Worm (Caenorhabditis elegans): Measurements from ENCODE around the gene ztf-8.

The ztf-8 gene

ce11 chrIII:5227831-5228467 is 45.3 kb downstream of the ztf-8 start, which contains the start of the genes C34E10.12, C34E10.10 and atp-2:
C34E10.12 (minus strand) TSS chrIII:5227881.
C34E10.10 (minus strand) TSS chrIII:5227884.
atp-2 (plus strand) TSS chrIII:5228417.
- peak; percentile 88 for TF ChIP-seq swsn-7 (tag; optimal IDR thresholded peaks at IDR 0.05)
- TF ChIP-seq hlh-4 (tag; optimal IDR thresholded peaks at IDR 0.05) = no peak
- peak; percentile 70 for TF ChIP-seq aly-2 (tag; optimal IDR thresholded peaks at IDR 0.05)
- TF ChIP-seq nhr-20 (tag; optimal IDR thresholded peaks at IDR 0.05) = peak; percentile 94
- peak; percentile 90 for TF ChIP-seq lin-14 (GFP tag; optimal IDR thresholded peaks at IDR 0.05)
- TF ChIP-seq aha-1 (tag; optimal IDR thresholded peaks at IDR 0.05) = peak; percentile 59
- peak; percentile 90 for TF ChIP-seq isw-1 (GFP tag; IDR thresholded peaks at IDR 0.05)
- peak; percentile 93 for TF ChIP-seq nhr-85 (tag)
- TF ChIP-seq lin-39 (tag; optimal IDR thresholded peaks at IDR 0.05) = peak; percentile 2
- peak; percentile 81 for TF ChIP-seq hpl-2 (GFP tag; optimal IDR thresholded peaks at IDR 0.05)
- peak; percentile 88 for TF ChIP-seq xbp-1 (tag; optimal IDR thresholded peaks at IDR 0.05)
- TF ChIP-seq ces-1 (GFP tag; optimal IDR thresholded peaks at IDR 0.05) = no peak
- TF ChIP-seq snu-23 (GFP tag; optimal IDR thresholded peaks at IDR 0.05) = peak; percentile 95
- TF ChIP-seq nhr-19 (GFP tag; conservative IDR thresholded peaks at IDR 0.05) = peak; percentile 87
- no peak for TF ChIP-seq hlh-17 (GFP tag; optimal IDR thresholded peaks at IDR 0.05; ENCODE audit: borderline replicate concordance)
- no peak for TF ChIP-seq vab-15 (tag; optimal IDR thresholded peaks at IDR 0.05)
- TF ChIP-seq rnt-1 (tag; optimal IDR thresholded peaks at IDR 0.05) = peak; percentile 90
- peak; percentile 55 for TF ChIP-seq F16B12.6 (tag; optimal IDR thresholded peaks at IDR 0.05)
- TF ChIP-seq pax-3 (tag; optimal IDR thresholded peaks at IDR 0.05) = peak; percentile 63
- TF ChIP-seq nhr-77 (tag; optimal IDR thresholded peaks at IDR 0.05) = peak; percentile 82
- TF ChIP-seq nhr-90 (tag; optimal IDR thresholded peaks at IDR 0.05; ENCODE audit: poor library complexity) = peak; percentile 85
- peak; percentile 86 to 90 for TF ChIP-seq lin-35 (GFP tag; optimal IDR thresholded peaks at IDR 0.05)
- peak; percentile 59 for TF ChIP-seq blmp-1 (tag; optimal IDR thresholded peaks at IDR 0.05)
- peak in 1 of 2 experiments; percentile 52 for TF ChIP-seq ztf-11 (tag; optimal IDR thresholded peaks at IDR 0.05)
- peak; percentile 70 to 95 (median 73) for TF ChIP-seq ceh-82 (tag; optimal IDR thresholded peaks at IDR 0.05)
- TF ChIP-seq grh-1 (GFP tag; IDR thresholded peaks at IDR 0.05) = peak; percentile 52; the same call in 1 of the 2 replicates
- TF ChIP-seq egl-27 (tag; optimal IDR thresholded peaks at IDR 0.05) = no peak
- TF ChIP-seq unc-30 (tag; optimal IDR thresholded peaks at IDR 0.05) = no peak
- TF ChIP-seq fos-1 (tag; optimal IDR thresholded peaks at IDR 0.05) = peak; percentile 65
- peak; percentile 61 for TF ChIP-seq C04F5.9 (tag; optimal IDR thresholded peaks at IDR 0.05)
- peak; percentile 80 for TF ChIP-seq lir-3 (tag; optimal IDR thresholded peaks at IDR 0.05; ENCODE audit: poor library complexity)
- TF ChIP-seq nhr-84 (tag; optimal IDR thresholded peaks at IDR 0.05) = no peak
- TF ChIP-seq unc-130 (tag; optimal IDR thresholded peaks at IDR 0.05) = peak; percentile 87
- TF ChIP-seq C34B4.2 (tag; optimal IDR thresholded peaks at IDR 0.05) = peak; percentile 99
- TF ChIP-seq fkh-4 (tag; optimal IDR thresholded peaks at IDR 0.05; ENCODE audit: borderline replicate concordance) = no peak
- TF ChIP-seq nhr-71 (tag; optimal IDR thresholded peaks at IDR 0.05) = peak; percentile 93
- TF ChIP-seq irx-1 (tag; optimal IDR thresholded peaks at IDR 0.05) = peak; percentile 64
- TF ChIP-seq pqm-1 (tag; optimal IDR thresholded peaks at IDR 0.05) = no peak
- TF ChIP-seq alr-1 (tag; optimal IDR thresholded peaks at IDR 0.05; ENCODE audit: borderline replicate concordance) = no peak
- TF ChIP-seq ama-1 (optimal IDR thresholded peaks at IDR 0.05) = no peak
- TF ChIP-seq efl-3 (GFP tag; optimal IDR thresholded peaks at IDR 0.05) = no peak
- peak; percentile 89 for TF ChIP-seq nhr-47 (tag; optimal IDR thresholded peaks at IDR 0.05)
- peak; percentile 79 to 85 (median 82) for TF ChIP-seq dpl-1 (GFP tag; optimal IDR thresholded peaks at IDR 0.05)
- TF ChIP-seq unc-86 (tag; optimal IDR thresholded peaks at IDR 0.05) = peak; percentile 84
- peak; percentile 67 for TF ChIP-seq nhr-237 (tag; optimal IDR thresholded peaks at IDR 0.05)
- TF ChIP-seq elt-2 (tag; optimal IDR thresholded peaks at IDR 0.05) = no peak
- TF ChIP-seq skn-1 (tag; optimal IDR thresholded peaks at IDR 0.05) = peak; percentile 96
- TF ChIP-seq ceh-8 (GFP tag; optimal IDR thresholded peaks at IDR 0.05) = peak; percentile 59
- peak; percentile 84 for TF ChIP-seq lin-13 (GFP tag; optimal IDR thresholded peaks at IDR 0.05)
- TF ChIP-seq pag-3 (tag; optimal IDR thresholded peaks at IDR 0.05; ENCODE audit: borderline replicate concordance, insufficient read depth) = no peak
- no peak for TF ChIP-seq unc-98 (GFP tag; IDR thresholded peaks at IDR 0.05)
